Fruit fly (Drosophila melanogaster): Measurements from ENCODE around the gene nkd.

DNA sequence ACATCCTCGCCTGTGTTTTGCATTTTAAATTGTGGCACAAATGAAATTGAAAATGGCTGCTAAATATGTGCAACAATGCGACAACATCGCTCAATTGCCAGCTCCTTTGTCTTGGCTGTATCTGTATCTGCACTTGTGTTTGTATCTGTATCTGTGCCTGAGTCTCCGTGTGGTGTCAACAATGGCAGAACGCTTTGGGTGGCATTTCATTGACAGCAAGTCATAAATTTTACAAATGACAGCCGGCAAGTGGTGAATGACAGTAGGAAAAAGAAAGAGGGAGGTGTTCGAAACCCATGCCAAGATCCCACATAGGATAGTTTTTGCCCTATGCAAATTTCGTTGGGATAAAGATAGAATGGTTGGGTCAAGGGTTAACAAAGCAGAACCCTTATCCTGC is 13.4 kb downstream of the nkd start:
- TF ChIP-seq CG14014 (GFP tag; IDR thresholded peaks at IDR 0.05) (no peak), al (GFP tag; IDR thresholded peaks at IDR 0.05) (no peak), H15 (GFP tag; IDR thresholded peaks at IDR 0.05) (no peak), psq (GFP tag; optimal IDR thresholded peaks at IDR 0.05) (no peak), CG3726 (GFP tag; IDR thresholded peaks at IDR 0.05) (no peak), CG15073 (GFP tag; optimal IDR thresholded peaks at IDR 0.05) (no peak), CG7357 (GFP tag; IDR thresholded peaks at IDR 0.05) (no peak), tap (tag; optimal IDR thresholded peaks at IDR 0.05) (no peak), CG31224 (GFP tag; IDR thresholded peaks at IDR 0.05) (no peak), CG6272 (GFP tag; IDR thresholded peaks at IDR 0.05) (no peak), seq (GFP tag; IDR thresholded peaks at IDR 0.05) (no peak), CG7372 (GFP tag; IDR thresholded peaks at IDR 0.05) (no peak), kah (GFP tag; optimal IDR thresholded peaks at IDR 0.05) (no peak)
